Worm (Caenorhabditis elegans) whole organism, early embryonic: Measurements from ENCODE around the gene isp-1.

Experiments used
- B0310.2 ChIP-seq: sonication (generic microtip); optimal IDR thresholded peaks from 2 replicates; lab custom pipeline; 2016; ENCODE audit warnings: mild to moderate bottlenecking, missing genetic modification characterization, missing compliant biosample characterization
- F13C5.2 ChIP-seq: sonication (generic microtip); optimal IDR thresholded peaks from 2 replicates; lab custom pipeline; 2017; ENCODE audit warnings: mild to moderate bottlenecking, missing genetic modification characterization, inconsistent platforms, missing compliant biosample characterization
- aly-1 ChIP-seq: sonication (generic microtip); optimal IDR thresholded peaks from 2 replicates; lab custom pipeline; 2016; ENCODE audit warnings: missing genetic modification characterization, missing compliant biosample characterization
- ama-1 ChIP-seq: fragments of 150-350 bp; optimal IDR thresholded peaks from 2 replicates; lab custom pipeline; 2014
- ceh-13 ChIP-seq: fragments of 200-800 bp; sonication (Bioruptor generic); optimal IDR thresholded peaks from 2 replicates; lab custom pipeline; 2018; ENCODE audit warnings: mild to moderate bottlenecking, missing genetic modification characterization, missing compliant biosample characterization
- ceh-36 ChIP-seq: sonication (generic microtip); optimal IDR thresholded peaks from 2 replicates; lab custom pipeline; 2016; ENCODE audit warnings: missing genetic modification characterization, inconsistent platforms, missing compliant biosample characterization
- ets-7 ChIP-seq: sonication (generic microtip); optimal IDR thresholded peaks from 2 replicates; lab custom pipeline; 2016; ENCODE audit warnings: missing genotype, missing genetic modification characterization, missing compliant biosample characterization
- flt-1 ChIP-seq: fragments of 200-800 bp; sonication (Bioruptor generic); IDR thresholded peaks from 2 replicates; pipeline ENCODE4 v1.3.6; 2022; ENCODE audit warnings: missing genetic modification characterization, missing compliant biosample characterization
- hmbx-1 ChIP-seq: sonication (generic microtip); optimal IDR thresholded peaks from 2 replicates; lab custom pipeline; 2016; ENCODE audit warnings: mild to moderate bottlenecking, missing genetic modification characterization, missing compliant biosample characterization
- hmg-4 ChIP-seq: fragments of 200-800 bp; sonication (Bioruptor generic); optimal IDR thresholded peaks from 2 replicates; lab custom pipeline; 2018; ENCODE audit warnings: mild to moderate bottlenecking, missing genetic modification characterization, missing compliant biosample characterization
- hnd-1 ChIP-seq: sonication (generic microtip); optimal IDR thresholded peaks from 2 replicates; lab custom pipeline; 2016; ENCODE audit warnings: missing genetic modification characterization, missing compliant biosample characterization
- pes-1 ChIP-seq: fragments of 200-800 bp; sonication (Bioruptor generic); IDR thresholded peaks from 2 replicates; pipeline ENCODE4 v1.3.6; 2022; ENCODE audit warnings: missing genetic modification reagents, missing genetic modification characterization, missing compliant biosample characterization
- scrt-1 ChIP-seq: fragments of 200-800 bp; sonication (Bioruptor generic); IDR thresholded peaks from 2 replicates; pipeline ENCODE4 v1.3.6; 2022; ENCODE audit warnings: missing genetic modification characterization, missing compliant biosample characterization
- sea-1 ChIP-seq: fragments of 200-800 bp; sonication (Bioruptor generic); conservative IDR thresholded peaks from 2 replicates; pipeline ENCODE4 v1.3.6; 2022; ENCODE audit warnings: missing genetic modification characterization, missing compliant biosample characterization
- tbx-11 ChIP-seq: fragments of 200-800 bp; sonication (Bioruptor generic); IDR thresholded peaks from 2 replicates; pipeline ENCODE4 v1.3.6; 2022; ENCODE audit warnings: missing genetic modification characterization, missing compliant biosample characterization
- tbx-37 ChIP-seq: fragments of 200-800 bp; sonication (Bioruptor generic); conservative IDR thresholded peaks from 2 replicates; pipeline ENCODE4 v1.3.6; 2022; ENCODE audit warnings: missing genetic modification reagents, missing genetic modification characterization, missing compliant biosample characterization
- tra-4 ChIP-seq: sonication (generic microtip); optimal IDR thresholded peaks from 2 replicates; lab custom pipeline; 2017; ENCODE audit warnings: missing genetic modification characterization, missing compliant biosample characterization

isp-1 gene

ce11 chrIV:8107502-8107901, 28.4 kb downstream of the isp-1 start, which contains the start of gene rabs-5:
Gene rabs-5, minus strand, starts transcription at chrIV:8107602.
- TF ChIP-seq F13C5.2 (tag; lab: Kevin White, UChicago), result no peak
- TF ChIP-seq aly-1 (tag; lab: Kevin White, UChicago), result no peak
- TF ChIP-seq sea-1 (GFP tag; lab: Robert Waterston, UW), result no peak
- TF ChIP-seq hmbx-1 (tag; lab: Kevin White, UChicago), result no peak
- no peak for TF ChIP-seq flt-1 (GFP tag; lab: Robert Waterston, UW)
- TF ChIP-seq tbx-37 (GFP tag; lab: Robert Waterston, UW), result no peak
- TF ChIP-seq ets-7 (tag; lab: Kevin White, UChicago), result no peak

DNA sequence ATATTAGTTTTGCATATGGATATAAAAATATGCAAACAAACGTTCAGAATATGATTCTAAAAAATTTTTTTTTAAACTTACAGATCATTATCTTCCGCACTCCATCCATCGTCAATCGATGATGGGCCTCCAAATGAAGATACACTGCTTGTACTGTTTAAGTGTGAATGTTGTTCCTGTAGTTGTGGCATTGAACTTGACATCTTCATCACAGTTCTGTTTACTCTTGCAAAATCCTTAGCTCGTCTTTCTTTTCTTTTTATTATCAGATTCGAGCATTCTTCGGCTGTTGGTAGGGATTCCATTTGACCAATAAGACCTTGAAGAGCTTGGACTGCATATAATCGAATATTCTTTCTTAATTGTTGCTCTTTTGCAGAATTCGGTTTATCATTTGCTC, 30.8 kb downstream of the isp-1 start:
- TF ChIP-seq B0310.2 (no peak), aly-1 (tag; lab: Kevin White, UChicago) (no peak), F13C5.2 (tag; lab: Kevin White, UChicago) (no peak), ceh-13 (GFP tag; lab: Kevin White, UChicago) (no peak), tra-4 (tag; lab: Kevin White, UChicago) (no peak), scrt-1 (GFP tag; lab: Robert Waterston, UW) (no peak), hmg-4 (GFP tag; lab: Kevin White, UChicago) (no peak), sea-1 (GFP tag; lab: Robert Waterston, UW) (no peak), flt-1 (GFP tag; lab: Robert Waterston, UW) (no peak), hmbx-1 (tag; lab: Kevin White, UChicago) (no peak), hnd-1 (no peak), tbx-37 (GFP tag; lab: Robert Waterston, UW) (no peak)

DNA sequence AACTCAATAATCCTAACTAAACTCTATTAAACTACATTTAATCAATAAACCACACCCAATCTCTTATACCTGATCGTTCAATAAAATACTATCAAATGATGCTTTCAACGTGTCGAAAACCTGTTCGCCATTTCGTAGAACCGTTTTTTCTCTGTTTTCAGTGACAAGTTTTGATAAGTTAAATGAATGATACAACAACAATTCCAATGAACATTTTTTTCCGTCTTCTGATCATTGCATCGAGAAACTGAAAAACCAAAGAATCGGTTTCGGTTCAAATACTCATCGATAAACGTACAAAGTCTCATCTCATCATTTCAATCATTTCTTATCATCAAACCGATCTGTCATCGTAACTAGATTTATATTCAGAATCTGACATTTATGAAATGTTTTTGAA, 32.7 kb downstream of the isp-1 start:
- TF ChIP-seq ama-1 (no peak), ceh-36 (tag; lab: Kevin White, UChicago) (no peak), B0310.2 (no peak), hnd-1 (no peak), ets-7 (tag; lab: Kevin White, UChicago) (no peak), aly-1 (tag; lab: Kevin White, UChicago) (no peak), scrt-1 (GFP tag; lab: Robert Waterston, UW) (no peak), tbx-37 (GFP tag; lab: Robert Waterston, UW) (no peak), ceh-13 (GFP tag; lab: Kevin White, UChicago) (no peak), tbx-11 (GFP tag; lab: Robert Waterston, UW) (no peak)

- no peak for TF ChIP-seq tbx-11 (GFP tag; lab: Robert Waterston, UW)
- TF ChIP-seq hmg-4 (GFP tag; lab: Kevin White, UChicago), result no peak
These were observed 33.6 kb downstream of the isp-1 start, which contains the start of gene Y42H9AR.5 for ce11 chrIV:8102231-8102630. Gene Y42H9AR.5, plus strand, starts transcription at chrIV:8102531.

- no peak for TF ChIP-seq tra-4 (tag; lab: Kevin White, UChicago)
- no peak for TF ChIP-seq ama-1
- no peak for TF ChIP-seq tbx-11 (GFP tag; lab: Robert Waterston, UW)
- no peak for TF ChIP-seq ets-7 (tag; lab: Kevin White, UChicago)
- TF ChIP-seq F13C5.2 (tag; lab: Kevin White, UChicago), result no peak
- no peak for TF ChIP-seq ceh-36 (tag; lab: Kevin White, UChicago)
- no peak for TF ChIP-seq flt-1 (GFP tag; lab: Robert Waterston, UW)
- no peak for TF ChIP-seq B0310.2
- TF ChIP-seq tbx-37 (GFP tag; lab: Robert Waterston, UW), result no peak
- TF ChIP-seq aly-1 (tag; lab: Kevin White, UChicago), result no peak
- no peak for TF ChIP-seq hnd-1
These were observed 36.3 kb downstream of the isp-1 start, which contains the start of gene Y42H9AR.2 for ce11 chrIV:8099601-8100000. Gene Y42H9AR.2, plus strand, starts transcription at chrIV:8099901.

- TF ChIP-seq hnd-1 (no peak), tra-4 (tag; lab: Kevin White, UChicago) (no peak), ceh-13 (GFP tag; lab: Kevin White, UChicago) (no peak), hmg-4 (GFP tag; lab: Kevin White, UChicago) (no peak), sea-1 (GFP tag; lab: Robert Waterston, UW) (no peak)
These were observed 39.5 kb downstream of the isp-1 start for ce11 chrIV:8096375-8096774.

DNA sequence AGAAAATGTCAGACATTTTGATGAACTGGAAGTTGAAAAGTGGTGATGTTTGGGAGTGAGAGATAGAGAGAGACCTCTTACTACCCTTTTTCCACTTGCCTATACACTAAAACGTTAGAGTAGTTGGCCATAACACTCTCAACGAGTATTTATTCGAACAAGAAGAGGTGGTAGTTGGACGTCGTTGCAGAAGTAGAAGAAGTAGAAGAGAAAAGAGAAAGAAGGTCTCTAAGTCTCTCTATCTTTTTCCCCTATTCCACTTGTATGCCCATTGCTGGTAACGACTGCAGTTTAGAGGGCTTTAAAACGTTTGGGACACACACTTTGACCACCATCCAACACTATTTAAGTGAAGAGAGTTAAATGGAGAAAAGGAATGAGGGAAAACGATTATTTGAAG, 44.3 kb downstream of the isp-1 start:
- TF ChIP-seq tbx-11 (GFP tag; lab: Robert Waterston, UW), result no peak
- no peak for TF ChIP-seq ets-7 (tag; lab: Kevin White, UChicago)
- TF ChIP-seq pes-1 (GFP tag; lab: Robert Waterston, UW), result no peak
- no peak for TF ChIP-seq tra-4 (tag; lab: Kevin White, UChicago)

- TF ChIP-seq B0310.2, result no peak
- no peak for TF ChIP-seq ets-7 (tag; lab: Kevin White, UChicago)
- no peak for TF ChIP-seq F13C5.2 (tag; lab: Kevin White, UChicago)
- no peak for TF ChIP-seq hmg-4 (GFP tag; lab: Kevin White, UChicago)
- no peak for TF ChIP-seq hmbx-1 (tag; lab: Kevin White, UChicago)
- no peak for TF ChIP-seq sea-1 (GFP tag; lab: Robert Waterston, UW)
- no peak for TF ChIP-seq scrt-1 (GFP tag; lab: Robert Waterston, UW)
- no peak for TF ChIP-seq hnd-1
- no peak for TF ChIP-seq aly-1 (tag; lab: Kevin White, UChicago)
- no peak for TF ChIP-seq tra-4 (tag; lab: Kevin White, UChicago)
- no peak for TF ChIP-seq flt-1 (GFP tag; lab: Robert Waterston, UW)
- TF ChIP-seq ceh-36 (tag; lab: Kevin White, UChicago), result no peak
- no peak for TF ChIP-seq pes-1 (GFP tag; lab: Robert Waterston, UW)
- no peak for TF ChIP-seq ama-1
These were observed 49.3 kb downstream of the isp-1 start, which contains the start of gene nsy-7 for ce11 chrIV:8086552-8086951. Gene nsy-7, minus strand, starts transcription at chrIV:8086652.
